Worm (Caenorhabditis elegans): ENCODE measurements around the gene ZK593.3.
"Not testable (repeated sequence)": the region's sequence is repeated elsewhere in the genome, so short reads cannot be mapped to it uniquely, and the experiment has no call there.

ZK593.3 gene

DNA sequence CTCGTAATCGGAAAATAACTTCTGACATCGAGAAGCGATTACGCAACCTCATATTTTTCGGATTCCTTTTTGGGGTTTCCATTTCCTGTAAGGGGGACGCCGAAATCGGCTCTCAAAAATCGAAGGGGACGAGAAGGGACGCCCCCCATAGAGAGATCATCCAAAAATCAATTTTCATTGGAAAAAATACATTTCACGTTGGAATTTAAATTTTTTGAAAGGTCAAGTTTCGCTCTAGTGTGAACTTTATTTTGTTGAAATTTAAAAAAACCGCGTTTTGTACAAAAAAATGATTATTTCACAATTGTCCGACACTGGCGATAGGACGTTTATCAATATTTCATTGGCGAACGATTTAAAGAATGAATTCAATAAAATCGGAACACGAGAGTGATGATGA is 36.5 kb downstream of the ZK593.3 start, which contains the start of gene Y69E1A.3:
Gene Y69E1A.3, plus strand, starts transcription at position 301 of the 400 bp plus-strand sequence.
- TF ChIP-seq zfh-2 (GFP tag; conservative IDR thresholded peaks at IDR 0.05), result no peak

DNA sequence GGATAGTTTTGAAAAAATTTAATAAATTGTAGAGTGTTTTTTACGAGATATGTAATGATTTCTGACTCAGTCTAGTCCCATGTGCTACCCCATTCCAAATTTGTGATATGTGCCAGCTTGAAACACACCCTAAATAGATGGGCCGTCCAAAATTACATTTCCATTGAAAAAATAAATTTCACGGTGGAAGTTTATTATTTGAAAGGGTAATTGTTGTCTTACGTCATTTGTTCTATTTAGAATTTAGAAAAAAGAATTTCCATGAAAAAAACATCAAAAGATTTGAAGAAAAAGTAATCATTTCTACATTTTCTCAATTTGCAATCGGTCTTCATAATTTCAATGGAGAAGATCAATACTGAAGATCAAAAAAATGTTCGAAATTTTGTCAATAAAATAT is 39.5 kb downstream of the ZK593.3 start, which contains the start of gene Y69E1A.4:
Gene Y69E1A.4, plus strand, starts transcription at position 301 of the 400 bp plus-strand sequence.
- TF ChIP-seq cebp-1 (GFP tag; IDR thresholded peaks at IDR 0.05); cebp-1 (tag; optimal IDR thresholded peaks at IDR 0.05); him-1 (tag; optimal IDR thresholded peaks at IDR 0.05); rpc-1 (optimal IDR thresholded peaks at IDR 0.05); rpc-1 (tag; optimal IDR thresholded peaks at IDR 0.05): not testable (repeated sequence)

DNA sequence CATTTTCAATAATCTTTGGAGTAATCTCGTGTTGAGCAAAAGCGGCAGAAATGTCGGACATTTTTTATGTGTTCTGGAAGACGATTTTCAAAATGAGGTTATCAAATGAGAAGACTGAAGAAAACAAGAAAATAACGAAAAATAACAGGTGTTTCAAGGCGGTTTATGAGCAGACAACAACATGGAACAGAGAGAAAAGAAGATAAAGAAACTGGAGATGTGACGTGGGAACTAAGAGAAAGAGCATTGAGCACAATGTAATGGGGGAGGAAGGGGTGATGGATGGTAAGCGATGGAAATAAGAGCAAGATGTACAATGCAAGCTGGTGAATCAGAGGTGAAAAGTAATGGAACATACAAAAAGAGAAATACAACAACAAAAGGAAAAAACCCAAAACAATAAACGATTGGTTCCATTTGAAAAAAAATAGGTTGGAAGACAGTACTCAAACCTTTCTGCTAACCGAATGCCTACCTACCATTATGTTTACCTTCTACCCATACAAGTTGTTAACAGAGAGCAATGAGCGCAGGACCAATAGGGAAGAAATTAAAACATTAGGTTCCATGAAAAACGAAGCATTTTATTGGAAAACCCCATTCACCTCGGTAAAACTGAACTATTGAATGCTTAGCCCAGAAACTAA is 42.2 kb downstream of the ZK593.3 start, which contains the start of gene Y69E1A.5:
Gene Y69E1A.5, minus strand, starts transcription at position 73 of the 647 bp plus-strand sequence.
- TF ChIP-seq chd-7 (tag; optimal IDR thresholded peaks at IDR 0.05) (no peak), F55B11.4 (tag; optimal IDR thresholded peaks at IDR 0.05; ENCODE audit: borderline replicate concordance, insufficient read depth) (no peak), hmg-1.2 (GFP tag; IDR thresholded peaks at IDR 0.05) (no peak), atf-7 (tag; optimal IDR thresholded peaks at IDR 0.05) (no peak), attf-6 (GFP tag; IDR thresholded peaks at IDR 0.05) (no peak), snpc-4 (GFP tag; optimal IDR thresholded peaks at IDR 0.05) (no peak), snpc-4 (tag; optimal IDR thresholded peaks at IDR 0.05) (no peak), F57A8.1 (GFP tag; optimal IDR thresholded peaks at IDR 0.05) (no peak), Y53G8AR.9 (GFP tag; conservative IDR thresholded peaks at IDR 0.05) (no peak), sptf-2 (GFP tag; optimal IDR thresholded peaks at IDR 0.05) (no peak), nfya-1 (tag; optimal IDR thresholded peaks at IDR 0.05; ENCODE audit: borderline replicate concordance, insufficient read depth) (no peak), repo-1 (tag; optimal IDR thresholded peaks at IDR 0.05) (no peak), ceh-79 (tag; optimal IDR thresholded peaks at IDR 0.05) (no peak), lsy-27 (tag; optimal IDR thresholded peaks at IDR 0.05; ENCODE audit: borderline replicate concordance, insufficient read depth) (no peak), B0261.1 (tag; optimal IDR thresholded peaks at IDR 0.05) (no peak), Y53F4B.3 (GFP tag; IDR thresholded peaks at IDR 0.05) (no peak)

DNA sequence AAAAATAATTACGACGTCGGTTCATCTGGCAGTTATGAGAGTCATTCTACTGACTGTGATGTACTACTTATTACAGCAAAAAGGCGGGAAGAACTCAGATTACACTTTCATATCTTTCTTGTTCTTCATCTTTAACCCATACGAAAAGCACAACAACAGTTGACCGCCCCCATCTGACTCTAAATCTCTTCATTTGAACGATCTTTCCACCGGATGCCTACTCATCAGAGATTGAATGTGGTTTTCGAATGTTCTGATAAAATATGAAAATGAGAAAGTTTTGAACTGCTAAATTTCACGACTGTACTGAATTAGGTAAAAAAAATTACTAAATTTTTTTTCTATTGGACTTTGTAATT is 42.7 kb downstream of the ZK593.3 start, which contains the start of gene sri-19:
Gene sri-19, plus strand, starts transcription at position 143 of the 359 bp plus-strand sequence.
- no peak for TF ChIP-seq ceh-100 (GFP tag; IDR thresholded peaks at IDR 0.05)

DNA sequence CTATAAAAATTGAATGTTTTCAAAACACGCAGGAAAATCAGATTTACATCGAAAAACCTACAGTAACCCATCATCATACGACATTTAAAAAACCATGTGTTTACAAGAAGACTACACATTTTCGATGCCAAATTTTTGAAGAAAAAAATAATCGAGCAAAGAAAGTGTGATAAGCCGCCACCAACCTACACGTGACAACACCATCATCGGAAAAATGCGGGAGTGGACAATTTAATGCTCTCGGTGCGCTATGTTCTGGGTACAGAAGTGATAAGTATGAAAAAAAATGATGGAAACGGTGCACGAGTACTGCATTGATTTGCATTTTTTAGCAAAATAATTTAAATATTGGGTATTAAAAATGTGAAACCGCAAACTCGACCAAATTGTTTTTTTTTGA is 49.2 kb downstream of the ZK593.3 start:
- TF ChIP-seq Y95B8A.8 (GFP tag; IDR thresholded peaks at IDR 0.05) (no peak), nhr-80 (tag; optimal IDR thresholded peaks at IDR 0.05) (peak; percentile 57)

DNA sequence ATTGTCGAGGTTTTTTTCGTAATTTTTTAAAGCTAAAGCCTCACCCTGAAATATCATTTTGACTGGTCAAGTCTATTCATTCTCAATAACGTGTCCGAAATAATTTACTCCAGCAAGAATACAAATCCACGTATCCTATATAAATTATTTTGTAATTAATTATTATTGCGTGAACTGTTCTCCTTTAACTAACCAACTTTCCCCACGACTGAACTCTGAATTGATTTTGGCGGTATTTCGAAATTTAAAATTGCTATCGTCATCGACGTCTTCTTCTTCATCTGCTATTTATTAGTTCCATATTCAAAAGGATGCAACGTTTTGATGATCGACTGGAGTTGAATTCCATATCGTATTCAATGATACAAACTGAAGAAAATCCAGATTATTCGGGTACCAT is 50.9 kb downstream of the ZK593.3 start, which contains the start of the genes aqp-3 and Y69E1A.8:
Gene aqp-3, minus strand, starts transcription at position 101 of the 400 bp plus-strand sequence.
Gene Y69E1A.8, plus strand, starts transcription at position 246 of the 400 bp plus-strand sequence.
- TF ChIP-seq ztf-26 (tag; optimal IDR thresholded peaks at IDR 0.05) (no peak), mcd-1 (GFP tag; IDR thresholded peaks at IDR 0.05) (no peak), madf-10 (tag; optimal IDR thresholded peaks at IDR 0.05) (no peak)
